Worm (Caenorhabditis elegans): ENCODE data around the gene C45G7.4.

- no peak for TF ChIP-seq K02D7.2 (tag; optimal IDR thresholded peaks at IDR 0.05)
- no peak for TF ChIP-seq pha-4 (tag; optimal IDR thresholded peaks at IDR 0.05)
These were observed 31.4 kb downstream of the C45G7.4 start, which contains the start of gene ilys-3 for ce11 chrIV:2464156-2464555.

All from whole organism, late embryonic.